Fruit fly (Drosophila melanogaster): ENCODE data around the gene deltaCOP.

The deltaCOP gene

dm6 chrX:1821039-1821438, 40.6 kb downstream of the deltaCOP start:
- TF ChIP-seq CG8159 (tag; optimal IDR thresholded peaks at IDR 0.05) (no peak), CG12605 (GFP tag; IDR thresholded peaks at IDR 0.05) (no peak), Snoo (tag; optimal IDR thresholded peaks at IDR 0.05) (no peak), CG32121 (GFP tag; IDR thresholded peaks at IDR 0.05) (no peak), EcR (GFP tag; optimal IDR thresholded peaks at IDR 0.05) (no peak), CG34367 (tag; optimal IDR thresholded peaks at IDR 0.05) (no peak), CG8301 (tag; optimal IDR thresholded peaks at IDR 0.05) (no peak), CG15710 (tag; optimal IDR thresholded peaks at IDR 0.05) (no peak), fd96Ca (GFP tag; IDR thresholded peaks at IDR 0.05) (no peak), Pif1B (GFP tag; optimal IDR thresholded peaks at IDR 0.05) (no peak), CG14655 (GFP tag; optimal IDR thresholded peaks at IDR 0.05) (no peak), CG17806 (tag; optimal IDR thresholded peaks at IDR 0.05) (no peak), Pif1A (GFP tag; optimal IDR thresholded peaks at IDR 0.05) (no peak), CG9948 (tag; optimal IDR thresholded peaks at IDR 0.05) (no peak), rn (GFP tag; IDR thresholded peaks at IDR 0.05) (no peak), CG13204 (GFP tag; optimal IDR thresholded peaks at IDR 0.05) (no peak), CG4496 (GFP tag; IDR thresholded peaks at IDR 0.05) (no peak), D1 (tag; optimal IDR thresholded peaks at IDR 0.05) (no peak), gl (tag; optimal IDR thresholded peaks at IDR 0.05) (no peak), Ets98B (GFP tag; IDR thresholded peaks at IDR 0.05) (no peak)

- no peak for TF ChIP-seq CG4496 (GFP tag; IDR thresholded peaks at IDR 0.05)
- no peak for TF ChIP-seq CG13204 (GFP tag; optimal IDR thresholded peaks at IDR 0.05)
- no peak for TF ChIP-seq CG17806 (tag; optimal IDR thresholded peaks at IDR 0.05)
- no peak for TF ChIP-seq CG8301 (tag; optimal IDR thresholded peaks at IDR 0.05)
- no peak for TF ChIP-seq CG34367 (tag; optimal IDR thresholded peaks at IDR 0.05)
- TF ChIP-seq CG32121 (GFP tag; IDR thresholded peaks at IDR 0.05): no peak
- TF ChIP-seq Pif1B (GFP tag; optimal IDR thresholded peaks at IDR 0.05): no peak
- no peak for TF ChIP-seq CG15710 (tag; optimal IDR thresholded peaks at IDR 0.05)
- no peak for TF ChIP-seq CG8159 (tag; optimal IDR thresholded peaks at IDR 0.05)
- TF ChIP-seq CG10348 (GFP tag; IDR thresholded peaks at IDR 0.05): no peak
- TF ChIP-seq Pif1A (GFP tag; optimal IDR thresholded peaks at IDR 0.05): no peak
- TF ChIP-seq EcR (GFP tag; optimal IDR thresholded peaks at IDR 0.05): no peak
- TF ChIP-seq rn (GFP tag; IDR thresholded peaks at IDR 0.05): no peak
- no peak for TF ChIP-seq Snoo (tag; optimal IDR thresholded peaks at IDR 0.05)
- no peak for TF ChIP-seq CG9948 (tag; optimal IDR thresholded peaks at IDR 0.05)
- TF ChIP-seq Ets98B (GFP tag; IDR thresholded peaks at IDR 0.05): no peak
- no peak for TF ChIP-seq D1 (tag; optimal IDR thresholded peaks at IDR 0.05)
- TF ChIP-seq fd96Ca (GFP tag; IDR thresholded peaks at IDR 0.05): no peak
- TF ChIP-seq CG14655 (GFP tag; optimal IDR thresholded peaks at IDR 0.05): no peak
- no peak for TF ChIP-seq CG12605 (GFP tag; IDR thresholded peaks at IDR 0.05)
These were observed 41.3 kb downstream of the deltaCOP start, which contains the start of gene CG14810 for dm6 chrX:1820241-1820640. TSS of gene CG14810 (minus strand) at chrX:1820341.

DNA sequence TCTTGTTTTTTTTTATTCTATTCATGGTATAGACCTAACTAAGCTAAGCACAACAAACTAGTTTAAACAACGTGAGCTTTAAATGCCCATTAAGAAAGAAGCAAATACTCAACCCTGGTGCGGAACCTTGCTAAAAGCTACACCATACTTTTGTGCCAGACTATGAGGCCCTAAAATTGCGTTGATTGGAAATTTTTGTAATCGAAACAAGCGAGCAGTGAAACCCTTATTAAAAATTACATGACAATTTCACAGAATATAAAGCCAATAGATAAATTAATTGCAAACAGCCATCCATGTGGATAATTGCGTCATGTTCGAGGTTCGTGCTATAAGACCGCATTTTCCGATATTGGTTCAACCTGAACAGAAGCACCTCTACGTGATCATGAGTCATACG, 42.6 kb downstream of the deltaCOP start:
- no peak for TF ChIP-seq Snoo (tag; optimal IDR thresholded peaks at IDR 0.05)
- no peak for TF ChIP-seq EcR (GFP tag; optimal IDR thresholded peaks at IDR 0.05)
- no peak for TF ChIP-seq D1 (tag; optimal IDR thresholded peaks at IDR 0.05)
- no peak for TF ChIP-seq CG13204 (GFP tag; optimal IDR thresholded peaks at IDR 0.05)
- no peak for TF ChIP-seq gl (tag; optimal IDR thresholded peaks at IDR 0.05)
- TF ChIP-seq CG32121 (GFP tag; IDR thresholded peaks at IDR 0.05): no peak
- TF ChIP-seq CG8301 (tag; optimal IDR thresholded peaks at IDR 0.05): no peak
- TF ChIP-seq CG4496 (GFP tag; IDR thresholded peaks at IDR 0.05): no peak
- no peak for TF ChIP-seq CG8159 (tag; optimal IDR thresholded peaks at IDR 0.05)
- no peak for TF ChIP-seq CG15710 (tag; optimal IDR thresholded peaks at IDR 0.05)
- TF ChIP-seq CG12605 (GFP tag; IDR thresholded peaks at IDR 0.05): no peak
- TF ChIP-seq Ets98B (GFP tag; IDR thresholded peaks at IDR 0.05): no peak
- TF ChIP-seq fd96Ca (GFP tag; IDR thresholded peaks at IDR 0.05): no peak

dm6 chrX:1811173-1811572, 50.4 kb downstream of the deltaCOP start:
- TF ChIP-seq D1 (tag; optimal IDR thresholded peaks at IDR 0.05) (no peak), fd96Ca (GFP tag; IDR thresholded peaks at IDR 0.05) (no peak), CG32121 (GFP tag; IDR thresholded peaks at IDR 0.05) (no peak), rn (GFP tag; IDR thresholded peaks at IDR 0.05) (no peak), EcR (GFP tag; optimal IDR thresholded peaks at IDR 0.05) (no peak), CG12605 (GFP tag; IDR thresholded peaks at IDR 0.05) (peak; percentile 93)
